Worm (Caenorhabditis elegans) whole organism, L4 larva: Measurements from ENCODE around the gene nhr-20.

ENCODE experiments used
- dmd-8 ChIP-seq: fragments of 200-800 bp; sonication (Bioruptor generic); IDR thresholded peaks from 2 replicates; pipeline ENCODE4 v1.3.6; 2022; ENCODE audit warnings: missing genetic modification characterization, missing compliant biosample characterization
- lin-39 ChIP-seq: fragments of 150-350 bp; optimal IDR thresholded peaks from 2 replicates; lab custom pipeline; 2014; ENCODE audit warnings: missing biosample characterization, missing genetic modification reagents, missing genetic modification characterization
- nhr-11 ChIP-seq: fragments of 150-350 bp; optimal IDR thresholded peaks from 2 replicates; lab custom pipeline; 2014; ENCODE audit warnings: missing biosample characterization, missing genetic modification characterization
- ztf-11 ChIP-seq: fragments of 150-350 bp; optimal IDR thresholded peaks from 2 replicates; lab custom pipeline; 2014; ENCODE audit warnings: missing biosample characterization, missing genetic modification characterization

- TF ChIP-seq dmd-8 (GFP tag; lab: Robert Waterston, UW) = no peak
- TF ChIP-seq ztf-11 (tag; lab: Kevin White, UChicago) = no peak
- no peak for TF ChIP-seq nhr-11 (tag; lab: Kevin White, UChicago)
- TF ChIP-seq lin-39 (tag; lab: Kevin White, UChicago) = no peak
Observed at ce11 chrIII:4194349-4195110, 38.5 kb downstream of the nhr-20 start.
